Worm (Caenorhabditis elegans): ENCODE data around the gene fipr-16.

Gene fipr-16

ce11 chrIII:8636803-8637202 is 46.0 kb upstream of the fipr-16 start:
- TF ChIP-seq hsf-1 (GFP tag; IDR thresholded peaks at IDR 0.05) (no peak), madf-6 (GFP tag; IDR thresholded peaks at IDR 0.05) (no peak), egl-18 (GFP tag; IDR thresholded peaks at IDR 0.05) (no peak), chd-7 (tag; optimal IDR thresholded peaks at IDR 0.05) (no peak), ekl-4 (GFP tag; IDR thresholded peaks at IDR 0.05) (no peak), snpc-1.1 (tag; optimal IDR thresholded peaks at IDR 0.05; ENCODE audit: insufficient read depth) (no peak), athp-1 (tag; optimal IDR thresholded peaks at IDR 0.05) (no peak), ztf-26 (tag; optimal IDR thresholded peaks at IDR 0.05) (no peak), ceh-79 (tag; optimal IDR thresholded peaks at IDR 0.05) (no peak), madf-10 (tag; optimal IDR thresholded peaks at IDR 0.05) (no peak), C17E4.6 (GFP tag; IDR thresholded peaks at IDR 0.05) (no peak)

ce11 chrIII:8630833-8631232 is 40.1 kb upstream of the fipr-16 start, which contains the start of gene dnj-10:
TSS of gene dnj-10 (plus strand) at chrIII:8631165.
- TF ChIP-seq lin-35 (GFP tag; optimal IDR thresholded peaks at IDR 0.05) (peak in 1 of 3 experiments; percentile 79), Y56A3A.18 (GFP tag; IDR thresholded peaks at IDR 0.05) (no peak), Y53F4B.3 (GFP tag; IDR thresholded peaks at IDR 0.05) (no peak), mxl-1 (tag; optimal IDR thresholded peaks at IDR 0.05) (no peak), fkh-3 (tag; optimal IDR thresholded peaks at IDR 0.05) (no peak), pbrm-1 (GFP tag; IDR thresholded peaks at IDR 0.05) (0 out of 2 replicates have a peak, but pooled peaks have one; percentile 37), nfya-1 (tag; optimal IDR thresholded peaks at IDR 0.05; ENCODE audit: borderline replicate concordance, insufficient read depth) (no peak), unc-130 (GFP tag; optimal IDR thresholded peaks at IDR 0.05) (no peak), F10E7.11 (tag; optimal IDR thresholded peaks at IDR 0.05) (no peak), akir-1 (GFP tag; optimal IDR thresholded peaks at IDR 0.05) (no peak), nhr-179 (tag; optimal IDR thresholded peaks at IDR 0.05) (no peak), madf-8 (GFP tag; conservative IDR thresholded peaks at IDR 0.05) (no peak), Y53G8AR.9 (GFP tag; conservative IDR thresholded peaks at IDR 0.05) (0 out of 2 replicates have a peak, but pooled peaks have one; percentile 24), ets-4 (GFP tag; optimal IDR thresholded peaks at IDR 0.05) (no peak), aptf-2 (GFP tag; conservative IDR thresholded peaks at IDR 0.05) (no peak), ztf-28 (GFP tag; IDR thresholded peaks at IDR 0.05) (no peak), F57C9.4 (tag; optimal IDR thresholded peaks at IDR 0.05) (no peak), aptf-3 (GFP tag; IDR thresholded peaks at IDR 0.05) (no peak), B0035.1 (tag; optimal IDR thresholded peaks at IDR 0.05) (no peak), ceh-58 (GFP tag; IDR thresholded peaks at IDR 0.05) (no peak), F33H1.4 (GFP tag; IDR thresholded peaks at IDR 0.05) (peak; percentile 20; the same call in 1 of the 2 replicates), nhr-90 (tag; optimal IDR thresholded peaks at IDR 0.05) (no peak), F52B5.7 (tag; optimal IDR thresholded peaks at IDR 0.05) (no peak), efl-1 (GFP tag; optimal IDR thresholded peaks at IDR 0.05) (peak; percentile 24), sptf-2 (GFP tag; optimal IDR thresholded peaks at IDR 0.05) (no peak), madf-3 (GFP tag; IDR thresholded peaks at IDR 0.05) (no peak), F49E8.2 (tag; optimal IDR thresholded peaks at IDR 0.05; ENCODE audit: insufficient read depth) (no peak), ama-1 (optimal IDR thresholded peaks at IDR 0.05) (no peak), ama-1 (GFP tag; optimal IDR thresholded peaks at IDR 0.05) (no peak), ekl-4 (GFP tag; IDR thresholded peaks at IDR 0.05) (peak; percentile 37; the same call in 1 of the 2 replicates), rcor-1 (GFP tag; IDR thresholded peaks at IDR 0.05) (no peak), sea-2 (GFP tag; IDR thresholded peaks at IDR 0.05) (no peak), F23B12.7 (tag; optimal IDR thresholded peaks at IDR 0.05; ENCODE audit: insufficient read depth) (no peak), rec-8 (tag; optimal IDR thresholded peaks at IDR 0.05) (no peak), F37B4.10 (GFP tag; IDR thresholded peaks at IDR 0.05) (no peak), dpff-1 (tag; optimal IDR thresholded peaks at IDR 0.05) (no peak), him-1 (tag; optimal IDR thresholded peaks at IDR 0.05) (no peak), gei-17 (GFP tag; optimal IDR thresholded peaks at IDR 0.05) (no peak), tbx-9 (tag; optimal IDR thresholded peaks at IDR 0.05; ENCODE audit: borderline replicate concordance) (no peak)
